Worm (Caenorhabditis elegans) whole organism, early embryonic: ENCODE data around the gene T05G5.1.

Experiments used
- ama-1 ChIP-seq: fragments of 150-350 bp; optimal IDR thresholded peaks from 2 replicates; lab custom pipeline; 2014
- tbx-11 ChIP-seq: fragments of 200-800 bp; sonication (Bioruptor generic); IDR thresholded peaks from 2 replicates; pipeline ENCODE4 v1.3.6; 2022; ENCODE audit warnings: missing genetic modification characterization, missing compliant biosample characterization
- tbx-37 ChIP-seq: fragments of 200-800 bp; sonication (Bioruptor generic); conservative IDR thresholded peaks from 2 replicates; pipeline ENCODE4 v1.3.6; 2022; ENCODE audit warnings: missing genetic modification reagents, missing genetic modification characterization, missing compliant biosample characterization

- TF ChIP-seq ama-1 (lab: Kevin White, UChicago) (no peak), tbx-37 (no peak), tbx-11 (no peak)
These were observed 1.2 kb downstream of the T05G5.1 start for ce11 chrIII:9741985-9742384.
